Fruit fly (Drosophila melanogaster) whole organism, prepupa: ENCODE data around the gene enc.

Experiments
- Blimp-1 ChIP-seq: fragments of 200-800 bp; sonication (Bioruptor generic); optimal IDR thresholded peaks from 3 replicates; lab custom pipeline; 2017; ENCODE audit warnings: missing biosample characterization, missing genetic modification characterization, mild to moderate bottlenecking, moderate library complexity, missing genetic modification reagents
- CG11762 ChIP-seq: fragments of 200-800 bp; sonication (Bioruptor generic); optimal IDR thresholded peaks from 3 replicates; lab custom pipeline; 2016; ENCODE audit warnings: missing biosample characterization, missing genetic modification characterization; ENCODE audit not compliant: insufficient read depth
- CG11902 ChIP-seq: fragments of 200-800 bp; sonication (Bioruptor generic); optimal IDR thresholded peaks from 3 replicates; lab custom pipeline; 2016; ENCODE audit warnings: missing biosample characterization, missing genetic modification characterization
- CG15336 ChIP-seq: fragments of 200-800 bp; sonication (Bioruptor generic); IDR thresholded peaks from 2 replicates; pipeline ENCODE4 v1.3.6; 2022; ENCODE audit warnings: missing biosample characterization, missing genetic modification characterization
- CG1621 ChIP-seq: fragments of 200-800 bp; sonication (Bioruptor generic); optimal IDR thresholded peaks from 3 replicates; lab custom pipeline; 2018; ENCODE audit warnings: missing biosample characterization, mild to moderate bottlenecking, missing genetic modification characterization
- CG16779 ChIP-seq: fragments of 200-800 bp; sonication (Bioruptor generic); optimal IDR thresholded peaks from 3 replicates; lab custom pipeline; 2017; ENCODE audit warnings: missing biosample characterization, mild to moderate bottlenecking, missing genetic modification characterization
- CG3032 ChIP-seq: fragments of 200-800 bp; optimal IDR thresholded peaks from 2 replicates; lab custom pipeline; 2019; ENCODE audit warnings: missing biosample characterization, mild to moderate bottlenecking, missing genetic modification characterization, moderate library complexity
- CG31627 ChIP-seq: fragments of 200-800 bp; sonication (Bioruptor generic); optimal IDR thresholded peaks from 3 replicates; lab custom pipeline; 2016; ENCODE audit warnings: missing biosample characterization, missing genetic modification characterization
- CG32006 ChIP-seq: fragments of 200-800 bp; sonication (Bioruptor generic); optimal IDR thresholded peaks from 3 replicates; lab custom pipeline; 2017; ENCODE audit warnings: missing biosample characterization, mild to moderate bottlenecking, missing genetic modification characterization
- CG34406 ChIP-seq: fragments of 200-800 bp; sonication (Bioruptor generic); optimal IDR thresholded peaks from 3 replicates; lab custom pipeline; 2016; ENCODE audit warnings: missing biosample characterization, missing genetic modification characterization
- CG4318 ChIP-seq: fragments of 200-800 bp; sonication (Bioruptor generic); optimal IDR thresholded peaks from 3 replicates; lab custom pipeline; 2017; ENCODE audit warnings: missing biosample characterization, mild to moderate bottlenecking, missing genetic modification characterization
- CG6163 ChIP-seq: fragments of 200-800 bp; sonication (Bioruptor generic); IDR thresholded peaks from 3 replicates; pipeline ENCODE4 v1.3.6; 2022; ENCODE audit warnings: missing biosample characterization, missing genetic modification characterization
- CG6792 ChIP-seq: fragments of 200-800 bp; sonication (Bioruptor generic); optimal IDR thresholded peaks from 3 replicates; lab custom pipeline; 2016; ENCODE audit warnings: missing biosample characterization, missing genetic modification characterization
- CG6808 ChIP-seq: fragments of 200-800 bp; sonication (Bioruptor generic); optimal IDR thresholded peaks from 3 replicates; lab custom pipeline; 2017; ENCODE audit warnings: missing biosample characterization, missing genetic modification characterization, mild to moderate bottlenecking, moderate library complexity, missing genetic modification reagents
- CG6854 ChIP-seq: fragments of 200-800 bp; sonication (Bioruptor generic); optimal IDR thresholded peaks from 2 replicates; lab custom pipeline; 2017; ENCODE audit warnings: missing biosample characterization, mild to moderate bottlenecking, missing genetic modification characterization
- CG7368 ChIP-seq: fragments of 200-800 bp; sonication (Bioruptor generic); optimal IDR thresholded peaks from 3 replicates; lab custom pipeline; 2016; ENCODE audit warnings: missing biosample characterization, missing genetic modification characterization
- CG8119 ChIP-seq: fragments of 200-800 bp; sonication (Bioruptor generic); IDR thresholded peaks from 3 replicates; pipeline ENCODE4 v1.3.6; 2022; ENCODE audit warnings: missing biosample characterization, missing genetic modification characterization
- CG8319 ChIP-seq: fragments of 200-800 bp; sonication (Bioruptor generic); optimal IDR thresholded peaks from 3 replicates; lab custom pipeline; 2016; ENCODE audit warnings: missing biosample characterization, missing genetic modification characterization
- CG8632 ChIP-seq: fragments of 200-800 bp; sonication (Bioruptor generic); optimal IDR thresholded peaks from 3 replicates; lab custom pipeline; 2016; ENCODE audit warnings: missing biosample characterization, missing genetic modification characterization
- CG9139 ChIP-seq: fragments of 200-800 bp; sonication (Bioruptor generic); optimal IDR thresholded peaks from 3 replicates; lab custom pipeline; 2017; ENCODE audit warnings: missing biosample characterization, mild to moderate bottlenecking, missing genetic modification characterization
- Eip75B ChIP-seq: fragments of 200-800 bp; sonication (Bioruptor generic); optimal IDR thresholded peaks from 3 replicates; lab custom pipeline; 2016; ENCODE audit warnings: missing biosample characterization, missing genetic modification characterization
- Eip78C ChIP-seq: fragments of 200-800 bp; sonication (Bioruptor generic); peaks from one replicate; lab custom pipeline; 2016; ENCODE audit warnings: missing biosample characterization, missing genetic modification characterization
- Ets21C ChIP-seq: fragments of 200-800 bp; sonication (Bioruptor generic); optimal IDR thresholded peaks from 3 replicates; lab custom pipeline; 2016; ENCODE audit warnings: missing biosample characterization, missing genetic modification characterization
- Ets96B ChIP-seq: fragments of 200-800 bp; optimal IDR thresholded peaks from 2 replicates; lab custom pipeline; 2019; ENCODE audit warnings: missing biosample characterization, mild to moderate bottlenecking, missing genetic modification characterization, moderate library complexity
- Gug ChIP-seq: fragments of 200-800 bp; sonication (Bioruptor generic); IDR thresholded peaks from 2 replicates; pipeline ENCODE4 v1.3.6; 2022; ENCODE audit warnings: missing biosample characterization, missing genetic modification characterization
- Hr38 ChIP-seq: sonication (Bioruptor generic); optimal IDR thresholded peaks from 2 replicates; lab custom pipeline; 2016; ENCODE audit warnings: missing biosample characterization, missing genetic modification characterization
- Hr39 ChIP-seq: fragments of 200-800 bp; sonication (Bioruptor generic); optimal IDR thresholded peaks from 2 replicates; lab custom pipeline; 2016; ENCODE audit warnings: missing biosample characterization, missing genetic modification characterization
- Hr4 ChIP-seq: fragments of 200-800 bp; sonication (Bioruptor generic); optimal IDR thresholded peaks from 3 replicates; lab custom pipeline; 2016; ENCODE audit warnings: missing biosample characterization, missing genetic modification characterization
- Met ChIP-seq: fragments of 200-800 bp; sonication (Bioruptor generic); optimal IDR thresholded peaks from 3 replicates; lab custom pipeline; 2016; ENCODE audit warnings: missing biosample characterization, missing genetic modification characterization
- OdsH ChIP-seq: fragments of 200-800 bp; sonication (Bioruptor generic); optimal IDR thresholded peaks from 3 replicates; lab custom pipeline; 2016; ENCODE audit warnings: missing biosample characterization, missing genetic modification characterization
- Sox102F ChIP-seq: fragments of 200-800 bp; sonication (Bioruptor generic); optimal IDR thresholded peaks from 2 replicates; lab custom pipeline; 2016; ENCODE audit warnings: missing biosample characterization, mild to moderate bottlenecking, missing genetic modification characterization
- Sox14 ChIP-seq: fragments of 200-800 bp; sonication (Bioruptor generic); optimal IDR thresholded peaks from 3 replicates; lab custom pipeline; 2016; ENCODE audit warnings: missing biosample characterization, missing genetic modification characterization
- Sox15 ChIP-seq: fragments of 200-800 bp; sonication (Bioruptor generic); optimal IDR thresholded peaks from 3 replicates; lab custom pipeline; 2016; ENCODE audit warnings: missing biosample characterization, missing genetic modification characterization
- acj6 ChIP-seq: fragments of 200-800 bp; sonication (Bioruptor generic); optimal IDR thresholded peaks from 3 replicates; lab custom pipeline; 2016; ENCODE audit warnings: missing biosample characterization, missing genetic modification characterization
- cyc ChIP-seq: fragments of 200-800 bp; sonication (Bioruptor generic); optimal IDR thresholded peaks from 3 replicates; lab custom pipeline; 2016; ENCODE audit warnings: missing biosample characterization, missing genetic modification characterization
- dsx ChIP-seq: fragments of 200-800 bp; optimal IDR thresholded peaks from 3 replicates; lab custom pipeline; 2019; ENCODE audit warnings: missing biosample characterization, mild to moderate bottlenecking, missing genetic modification characterization, moderate library complexity; ENCODE audit not compliant: poor library complexity, severe bottlenecking
- esn ChIP-seq: fragments of 200-800 bp; sonication (Bioruptor generic); optimal IDR thresholded peaks from 2 replicates; lab custom pipeline; 2016; ENCODE audit warnings: missing biosample characterization, mild to moderate bottlenecking, missing genetic modification characterization, moderate library complexity
- fd59A ChIP-seq: fragments of 200-800 bp; sonication (Bioruptor generic); optimal IDR thresholded peaks from 2 replicates; lab custom pipeline; 2017; ENCODE audit warnings: missing biosample characterization, mild to moderate bottlenecking, missing genetic modification characterization, missing genetic modification reagents
- fd85E ChIP-seq: fragments of 200-800 bp; sonication (Bioruptor generic); optimal IDR thresholded peaks from 3 replicates; lab custom pipeline; 2016; ENCODE audit warnings: missing biosample characterization, missing genetic modification characterization
- fkh ChIP-seq: fragments of 200-800 bp; sonication (Bioruptor generic); optimal IDR thresholded peaks from 3 replicates; lab custom pipeline; 2017; ENCODE audit warnings: missing biosample characterization, mild to moderate bottlenecking, missing genetic modification characterization, moderate library complexity
- lz ChIP-seq: fragments of 200-800 bp; sonication (Bioruptor generic); optimal IDR thresholded peaks from 3 replicates; lab custom pipeline; 2016; ENCODE audit warnings: missing biosample characterization, missing genetic modification characterization
- net ChIP-seq: fragments of 200-800 bp; sonication (Bioruptor generic); optimal IDR thresholded peaks from 3 replicates; lab custom pipeline; 2016; ENCODE audit warnings: missing biosample characterization, missing genetic modification characterization
- pdm3 ChIP-seq: fragments of 200-800 bp; sonication (Bioruptor generic); optimal IDR thresholded peaks from 3 replicates; lab custom pipeline; 2016; ENCODE audit warnings: missing biosample characterization, missing genetic modification characterization
- salr ChIP-seq, 2 experiments: fragments of 200-800 bp; sonication (Bioruptor generic); optimal IDR thresholded peaks; 3 replicates each; lab custom pipeline; 2016 to 2018; ENCODE audit warnings: missing biosample characterization in 2 of 2, missing genetic modification characterization in 2 of 2, mild to moderate bottlenecking in 1 of 2
- spab ChIP-seq: fragments of 200-800 bp; sonication (Bioruptor generic); optimal IDR thresholded peaks from 2 replicates; lab custom pipeline; 2017; ENCODE audit warnings: missing biosample characterization, mild to moderate bottlenecking, missing genetic modification characterization, missing genetic modification reagents
- ss ChIP-seq, 2 experiments: fragments of 200-800 bp; sonication (Bioruptor generic); optimal IDR thresholded peaks; 2 replicates in 1 of 2; 3 replicates in 1 of 2; lab custom pipeline; 2017 to 2018; ENCODE audit warnings: mild to moderate bottlenecking in 2 of 2, missing biosample characterization in 2 of 2, missing genetic modification characterization in 2 of 2, moderate library complexity in 1 of 2
- svp ChIP-seq: fragments of 200-800 bp; sonication (Bioruptor generic); peaks from one replicate; lab custom pipeline; 2016; ENCODE audit warnings: missing biosample characterization, missing genetic modification characterization
- topi ChIP-seq: fragments of 200-800 bp; sonication (Bioruptor generic); optimal IDR thresholded peaks from 3 replicates; lab custom pipeline; 2016; ENCODE audit warnings: missing biosample characterization, missing genetic modification characterization

The enc gene

DNA sequence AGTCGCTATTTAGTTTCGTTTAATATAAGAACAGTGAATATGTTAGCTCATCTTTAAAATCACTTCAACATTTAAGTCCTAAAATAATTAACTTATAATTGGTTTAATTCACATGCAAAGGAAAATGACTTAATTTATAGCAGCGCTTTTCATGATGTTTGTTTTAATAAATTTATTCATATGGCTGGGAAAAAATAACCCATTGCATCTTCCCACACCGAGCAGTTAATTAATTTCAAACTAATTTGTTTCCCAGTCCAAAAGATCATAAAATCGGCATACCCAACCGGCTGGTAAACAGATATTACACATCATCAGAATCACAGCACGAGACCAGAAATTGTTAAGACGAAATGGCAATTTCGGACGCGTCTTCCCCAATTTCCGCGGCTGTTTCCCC lies 47.7 kb upstream of the enc start (continued):
- TF ChIP-seq Ets21C (GFP tag; lab: Kevin White, UChicago), result peak; percentile 8
- no peak for TF ChIP-seq CG6854
- peak; percentile 53 for TF ChIP-seq Hr39
- peak; percentile 35 for TF ChIP-seq Sox102F (GFP tag; lab: Kevin White, UChicago)
- TF ChIP-seq CG9139 (GFP tag; lab: Kevin White, UChicago), result no peak
- TF ChIP-seq fd85E (GFP tag; lab: Kevin White, UChicago), result no peak
- TF ChIP-seq CG31627, result peak; percentile 58
- no peak for TF ChIP-seq svp (GFP tag; lab: Kevin White, UChicago)
- peak; percentile 14 for TF ChIP-seq cyc (GFP tag; lab: Kevin White, UChicago)
- TF ChIP-seq Sox14 (GFP tag; lab: Kevin White, UChicago), result peak; percentile 58
- TF ChIP-seq CG16779 (tag; lab: Kevin White, UChicago), result no peak
- TF ChIP-seq Ets96B (tag; lab: Kevin White, UChicago), result no peak
- no peak for TF ChIP-seq CG6808 (GFP tag; lab: Kevin White, UChicago)
- TF ChIP-seq Eip75B (GFP tag; lab: Kevin White, UChicago), result no peak
- TF ChIP-seq CG11902, result no peak
- TF ChIP-seq dsx (GFP tag; lab: Kevin White, UChicago), result no peak
- TF ChIP-seq spab (GFP tag; lab: Kevin White, UChicago), result no peak
- TF ChIP-seq Eip78C (GFP tag; lab: Kevin White, UChicago), result peak; percentile 76
- peak; percentile 72 for TF ChIP-seq Hr4 (GFP tag; lab: Kevin White, UChicago)
- TF ChIP-seq Hr38 (GFP tag; lab: Kevin White, UChicago), result no peak
- TF ChIP-seq, all 60 proteins: peak for 26

DNA sequence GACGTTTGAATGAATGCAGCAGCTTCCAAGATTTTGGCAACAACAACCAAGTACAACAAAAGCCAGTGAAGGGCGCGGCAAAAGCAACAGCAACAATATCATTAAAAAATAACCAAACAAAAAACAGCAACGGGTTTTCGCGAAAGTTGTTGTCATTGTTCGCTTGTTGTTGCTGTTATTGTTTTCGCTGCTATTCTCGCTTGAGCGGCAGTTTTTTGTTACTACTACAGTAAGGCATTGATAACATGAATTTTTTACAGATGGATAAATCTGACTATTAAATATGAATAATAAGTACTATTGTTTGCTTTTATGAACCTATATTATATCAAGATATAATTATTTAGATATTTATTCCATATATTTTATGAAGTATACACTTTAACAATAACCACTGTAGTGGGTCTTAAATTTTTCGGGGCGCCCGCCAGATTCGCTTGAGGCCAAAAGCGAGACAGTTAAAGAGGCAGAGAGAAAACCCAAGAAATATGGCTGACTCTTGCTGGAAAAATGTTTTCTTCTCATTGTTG lies 47.0 kb upstream of the enc start:
- TF ChIP-seq acj6 (GFP tag; lab: Kevin White, UChicago) (peak; percentile 88), CG8632 (GFP tag; lab: Kevin White, UChicago) (peak; percentile 87), CG6792 (GFP tag; lab: Kevin White, UChicago) (peak; percentile 89), CG4318 (peak; percentile 44), cyc (GFP tag; lab: Kevin White, UChicago) (peak; percentile 71), CG8319 (GFP tag; lab: Kevin White, UChicago) (peak; percentile 47), Sox15 (peak; percentile 60), Eip78C (GFP tag; lab: Kevin White, UChicago) (peak; percentile 97), CG3032 (tag; lab: Kevin White, UChicago) (peak; percentile 71), Hr38 (GFP tag; lab: Kevin White, UChicago) (no peak), net (peak; percentile 56), dsx (GFP tag; lab: Kevin White, UChicago) (peak; percentile 85), Met (GFP tag; lab: Kevin White, UChicago) (peak; percentile 79), spab (GFP tag; lab: Kevin White, UChicago) (peak; percentile 71), CG11902 (peak; percentile 64), esn (GFP tag; lab: Kevin White, UChicago) (peak; percentile 88), CG1621 (tag; lab: Kevin White, UChicago) (peak; percentile 50), CG11762 (peak; percentile 43), CG32006 (peak; percentile 83), CG6163 (GFP tag; lab: Robert Waterston, UW) (peak; percentile 80), fkh (GFP tag; lab: Kevin White, UChicago) (no peak), topi (peak; percentile 76), Sox102F (GFP tag; lab: Kevin White, UChicago) (peak; percentile 80), Ets96B (tag; lab: Kevin White, UChicago) (peak; percentile 76), lz (GFP tag; lab: Kevin White, UChicago) (peak; percentile 77), Blimp-1 (GFP tag; lab: Kevin White, UChicago) (peak; percentile 68), CG7368 (peak; percentile 74), CG6808 (GFP tag; lab: Kevin White, UChicago) (peak; percentile 78), ss (GFP tag; optimal IDR thresholded peaks at IDR 0.05; lab: Kevin White, UChicago) (peak; percentile 84 to 86), OdsH (GFP tag; lab: Kevin White, UChicago) (peak; percentile 89), fd59A (GFP tag; lab: Kevin White, UChicago) (peak; percentile 34), CG34406 (GFP tag; lab: Kevin White, UChicago) (peak; percentile 91), Hr4 (GFP tag; lab: Kevin White, UChicago) (peak; percentile 70), Gug (peak; percentile 81), pdm3 (peak; percentile 69), CG15336 (GFP tag; lab: Robert Waterston, UW) (peak; percentile 92), salr (GFP tag; optimal IDR thresholded peaks at IDR 0.05; lab: Kevin White, UChicago) (peak; percentile 5 to 67), CG8119 (peak; percentile 91)
